Fruit fly (Drosophila melanogaster): Measurements from ENCODE around the gene Mettl3.

Mettl3 gene

DNA sequence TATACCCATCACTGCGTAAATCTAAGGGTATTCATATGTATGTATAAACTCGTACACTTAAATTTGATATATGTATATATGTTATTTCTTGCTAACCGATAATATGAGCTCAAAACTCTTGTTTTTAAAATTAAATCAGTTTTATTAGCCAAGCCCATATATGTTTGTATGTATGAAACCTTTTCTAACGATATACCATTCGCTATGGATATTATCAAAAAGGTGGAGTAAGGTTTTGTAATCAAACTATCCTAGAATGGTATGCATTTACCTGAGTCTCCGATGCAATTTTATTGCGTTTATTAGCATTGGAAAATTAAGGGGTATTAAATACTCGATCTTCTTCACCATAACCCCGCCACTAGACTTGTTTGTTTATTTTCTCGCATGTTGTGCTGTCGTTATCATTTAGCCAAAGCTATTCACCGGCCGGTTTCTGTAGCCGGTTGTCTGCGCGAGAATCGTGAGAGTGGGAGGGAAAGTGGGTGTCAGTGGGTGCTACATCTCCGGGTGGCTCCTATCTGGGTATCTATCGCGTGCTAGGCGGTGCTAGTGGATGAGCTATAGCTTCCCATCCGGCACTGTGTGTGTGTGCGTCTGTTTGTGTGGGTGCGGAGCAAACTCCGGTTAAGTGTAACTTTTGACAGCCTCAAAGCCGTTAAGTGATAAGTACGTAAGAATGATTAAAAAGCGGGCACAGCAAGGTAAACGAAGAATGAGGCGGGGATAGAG is 24.0 kb upstream of the Mettl3 start (continued):
- no peak for TF ChIP-seq ATbp (GFP tag; optimal IDR thresholded peaks at IDR 0.05)
- TF ChIP-seq HmgZ (tag; optimal IDR thresholded peaks at IDR 0.05), result no peak
- TF ChIP-seq lmd (GFP tag; IDR thresholded peaks at IDR 0.05), result no peak
- no peak for TF ChIP-seq CG14050 (GFP tag; IDR thresholded peaks at IDR 0.05)
- no peak for TF ChIP-seq lov (optimal IDR thresholded peaks at IDR 0.05)
- no peak for TF ChIP-seq lov (GFP tag; IDR thresholded peaks at IDR 0.05)
- no peak for TF ChIP-seq CG9817 (tag; optimal IDR thresholded peaks at IDR 0.05)
- no peak for TF ChIP-seq Myb (GFP tag; optimal IDR thresholded peaks at IDR 0.05)
- no peak for TF ChIP-seq sc (optimal IDR thresholded peaks at IDR 0.05)
- TF ChIP-seq sc (GFP tag; optimal IDR thresholded peaks at IDR 0.05), result no peak
- TF ChIP-seq CG3847 (GFP tag; IDR thresholded peaks at IDR 0.05), result no peak
- TF ChIP-seq Adf1 (GFP tag; IDR thresholded peaks at IDR 0.05), result no peak
- no peak for TF ChIP-seq sens-2 (GFP tag; IDR thresholded peaks at IDR 0.05)
- TF ChIP-seq ttk (GFP tag; IDR thresholded peaks at IDR 0.05), result no peak
- no peak for TF ChIP-seq CG11093 (GFP tag; IDR thresholded peaks at IDR 0.05)
- no peak for TF ChIP-seq ERR (GFP tag; optimal IDR thresholded peaks at IDR 0.05)
- TF ChIP-seq Bgb (GFP tag; IDR thresholded peaks at IDR 0.05; ENCODE audit: partially characterized antibody), result no peak
- TF ChIP-seq BtbVII (GFP tag; optimal IDR thresholded peaks at IDR 0.05), result no peak
- TF ChIP-seq h (optimal IDR thresholded peaks at IDR 0.05), result no peak
- TF ChIP-seq cato (GFP tag; optimal IDR thresholded peaks at IDR 0.05; ENCODE audit: borderline replicate concordance), result no peak
- TF ChIP-seq CG30403 (GFP tag; optimal IDR thresholded peaks at IDR 0.05), result peak; percentile 48
- TF ChIP-seq sisA (GFP tag; IDR thresholded peaks at IDR 0.05), result no peak
- TF ChIP-seq sug (tag; optimal IDR thresholded peaks at IDR 0.05), result peak; percentile 49
- no peak for TF ChIP-seq amos (GFP tag; IDR thresholded peaks at IDR 0.05; ENCODE audit: partially characterized antibody)
- TF ChIP-seq disco-r (GFP tag; optimal IDR thresholded peaks at IDR 0.05), result no peak
- no peak for TF ChIP-seq pros (GFP tag; optimal IDR thresholded peaks at IDR 0.05)
- no peak for TF ChIP-seq CG11085 (GFP tag; IDR thresholded peaks at IDR 0.05)
- no peak for TF ChIP-seq H15 (GFP tag; IDR thresholded peaks at IDR 0.05)
- TF ChIP-seq CG30431 (GFP tag; optimal IDR thresholded peaks at IDR 0.05), result no peak
- TF ChIP-seq inv (GFP tag; IDR thresholded peaks at IDR 0.05; ENCODE audit: partially characterized antibody), result no peak
- no peak for TF ChIP-seq tgo (GFP tag; IDR thresholded peaks at IDR 0.05)
- no peak for TF ChIP-seq otp (GFP tag; IDR thresholded peaks at IDR 0.05)
- TF ChIP-seq Sox100B (GFP tag; optimal IDR thresholded peaks at IDR 0.05), result peak; percentile 45
- no peak for TF ChIP-seq CG10565 (GFP tag; optimal IDR thresholded peaks at IDR 0.05)
- peak in 1 of 2 experiments; percentile 25 for TF ChIP-seq chif (GFP tag; optimal IDR thresholded peaks at IDR 0.05)
- TF ChIP-seq CG2120 (GFP tag; optimal IDR thresholded peaks at IDR 0.05), result peak; percentile 41
- no peak for TF ChIP-seq CG11695 (GFP tag; IDR thresholded peaks at IDR 0.05)
- TF ChIP-seq CG4424 (GFP tag; optimal IDR thresholded peaks at IDR 0.05), result peak; percentile 46
- no peak for TF ChIP-seq pan (optimal IDR thresholded peaks at IDR 0.05)
- no peak for TF ChIP-seq pan (GFP tag; optimal IDR thresholded peaks at IDR 0.05 in 1 of 2, IDR thresholded peaks at IDR 0.05 in 1 of 2)
- no peak for TF ChIP-seq Jarid2 (GFP tag; optimal IDR thresholded peaks at IDR 0.05)
- TF ChIP-seq shn (GFP tag; optimal IDR thresholded peaks at IDR 0.05), result no peak
- no peak for TF ChIP-seq schlank (tag; optimal IDR thresholded peaks at IDR 0.05)
- peak; percentile 33 for TF ChIP-seq CG9437 (GFP tag; optimal IDR thresholded peaks at IDR 0.05)
- TF ChIP-seq CG4730 (GFP tag; IDR thresholded peaks at IDR 0.05), result no peak
- no peak for TF ChIP-seq corto (GFP tag; optimal IDR thresholded peaks at IDR 0.05)
- TF ChIP-seq CG13424 (tag; optimal IDR thresholded peaks at IDR 0.05), result no peak
- TF ChIP-seq CG17802 (tag; optimal IDR thresholded peaks at IDR 0.05), result no peak
- no peak for TF ChIP-seq danr (GFP tag; IDR thresholded peaks at IDR 0.05)
- no peak for TF ChIP-seq CrebB (tag; optimal IDR thresholded peaks at IDR 0.05)
- no peak for TF ChIP-seq tap (tag; optimal IDR thresholded peaks at IDR 0.05)
- no peak for TF ChIP-seq knrl (GFP tag; IDR thresholded peaks at IDR 0.05; ENCODE audit: partially characterized antibody)

All from whole organism, embryonic.